Worm (Caenorhabditis elegans): ENCODE measurements around the gene dpf-7.

The dpf-7 gene

DNA sequence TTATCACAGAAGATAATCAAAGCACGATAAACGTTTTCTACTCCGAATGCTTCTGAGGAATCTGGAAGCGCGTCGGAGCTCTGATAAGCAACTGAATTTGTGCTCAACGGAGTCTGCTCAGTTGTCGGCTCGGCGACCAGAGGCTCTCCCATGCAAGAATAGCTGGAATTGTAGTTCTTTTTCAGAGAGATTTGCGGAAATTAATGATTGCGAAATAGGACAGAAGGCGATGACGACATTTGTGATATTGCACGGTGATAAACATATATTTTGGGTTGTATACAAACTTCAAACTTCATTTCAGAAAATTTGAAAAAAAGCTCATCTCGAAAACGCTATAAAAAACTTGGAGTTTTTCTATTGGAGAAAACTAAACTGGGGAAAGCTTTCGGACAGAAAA, 7.4 kb upstream of the dpf-7 start, which contains the start of gene H06H21.37:
Gene H06H21.37 (minus strand): TSS at position 162 of the 400 bp plus-strand sequence.
- TF ChIP-seq M03D4.4 (tag; optimal IDR thresholded peaks at IDR 0.05) (no peak), nhr-76 (tag; optimal IDR thresholded peaks at IDR 0.05) (no peak), lin-13 (tag; optimal IDR thresholded peaks at IDR 0.05) (no peak), sem-2 (GFP tag; optimal IDR thresholded peaks at IDR 0.05) (no peak), ceh-39 (tag; optimal IDR thresholded peaks at IDR 0.05) (no peak), cnd-1 (tag; optimal IDR thresholded peaks at IDR 0.05) (no peak), ceh-43 (GFP tag; optimal IDR thresholded peaks at IDR 0.05) (no peak), elt-1 (tag; optimal IDR thresholded peaks at IDR 0.05; ENCODE audit: borderline replicate concordance, insufficient read depth) (no peak), tbx-8 (GFP tag; optimal IDR thresholded peaks at IDR 0.05) (no peak), unc-120 (tag; optimal IDR thresholded peaks at IDR 0.05; ENCODE audit: poor library complexity, severe bottlenecking) (no peak), blmp-1 (tag; optimal IDR thresholded peaks at IDR 0.05) (no peak), nhr-237 (tag; optimal IDR thresholded peaks at IDR 0.05) (no peak), nhr-12 (tag; optimal IDR thresholded peaks at IDR 0.05) (no peak), sptf-1 (tag; optimal IDR thresholded peaks at IDR 0.05) (no peak), mls-2 (tag; optimal IDR thresholded peaks at IDR 0.05) (no peak)

DNA sequence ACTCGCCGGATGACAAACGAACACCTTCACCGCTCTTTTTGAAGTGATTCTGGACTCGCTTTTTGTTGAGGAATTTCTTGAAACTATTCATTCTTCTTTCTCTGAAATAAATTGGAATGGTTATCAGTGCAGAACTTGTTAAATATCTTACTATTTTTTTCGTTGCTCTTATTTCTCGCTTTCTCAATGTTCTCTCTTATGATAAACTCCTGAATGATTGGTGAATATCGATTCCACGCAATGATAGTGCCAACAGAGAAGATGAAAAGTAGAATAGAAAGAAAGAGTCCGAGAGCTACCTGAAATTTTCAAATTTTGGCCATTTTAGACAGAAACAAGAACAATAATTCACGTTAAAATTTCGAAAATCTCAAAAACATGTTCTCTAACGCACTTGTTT, 7.0 kb upstream of the dpf-7 start, which contains the start of gene ubxn-6:
Gene ubxn-6 (minus strand): TSS at position 101 of the 400 bp plus-strand sequence.
- no peak for TF ChIP-seq tbx-8 (GFP tag; optimal IDR thresholded peaks at IDR 0.05)
- no peak for TF ChIP-seq nhr-237 (tag; optimal IDR thresholded peaks at IDR 0.05)
- no peak for TF ChIP-seq flh-1 (GFP tag; optimal IDR thresholded peaks at IDR 0.05)
- TF ChIP-seq ztf-11 (tag; optimal IDR thresholded peaks at IDR 0.05), result no peak
- TF ChIP-seq blmp-1 (tag; optimal IDR thresholded peaks at IDR 0.05), result no peak
- no peak for TF ChIP-seq hlh-1 (tag; optimal IDR thresholded peaks at IDR 0.05)
- no peak for TF ChIP-seq ceh-43 (GFP tag; optimal IDR thresholded peaks at IDR 0.05)
- no peak for TF ChIP-seq unc-62 (GFP tag; optimal IDR thresholded peaks at IDR 0.05)
- TF ChIP-seq pha-4 (tag; optimal IDR thresholded peaks at IDR 0.05), result no peak
- no peak for TF ChIP-seq sem-2 (GFP tag; optimal IDR thresholded peaks at IDR 0.05)
- no peak for TF ChIP-seq ceh-39 (tag; optimal IDR thresholded peaks at IDR 0.05)
- no peak for TF ChIP-seq M03D4.4 (tag; optimal IDR thresholded peaks at IDR 0.05)
- TF ChIP-seq snpc-4 (tag; optimal IDR thresholded peaks at IDR 0.05), result no peak
- no peak for TF ChIP-seq mep-1 (tag; optimal IDR thresholded peaks at IDR 0.05)
- TF ChIP-seq bed-3 (GFP tag; optimal IDR thresholded peaks at IDR 0.05), result no peak
- TF ChIP-seq ceh-83 (GFP tag; optimal IDR thresholded peaks at IDR 0.05), result no peak
- no peak for TF ChIP-seq zip-8 (tag; optimal IDR thresholded peaks at IDR 0.05)
- TF ChIP-seq cnd-1 (tag; optimal IDR thresholded peaks at IDR 0.05), result no peak
- no peak for TF ChIP-seq elt-1 (tag; optimal IDR thresholded peaks at IDR 0.05; ENCODE audit: borderline replicate concordance, insufficient read depth)

DNA sequence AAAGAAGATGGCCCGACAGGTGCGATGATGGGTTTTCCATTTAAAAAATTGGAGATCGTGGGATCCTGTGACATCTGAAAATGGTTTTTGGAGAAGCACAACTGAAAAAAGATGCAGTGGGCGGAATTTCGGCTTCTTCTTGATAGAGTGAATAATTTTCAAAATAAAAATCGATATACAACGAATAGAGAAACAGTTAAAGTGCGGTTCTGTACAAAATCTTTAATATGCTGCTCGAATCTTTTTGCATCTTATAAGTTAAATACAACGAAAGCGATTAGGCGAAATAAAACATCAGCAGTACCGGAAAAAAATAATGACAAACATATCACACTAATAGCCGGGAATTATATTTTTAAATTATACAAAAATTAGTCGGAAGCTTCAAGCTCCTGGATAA, 4.8 kb upstream of the dpf-7 start, which contains the start of gene H06H21.11:
Gene H06H21.11 (minus strand): TSS at position 101 of the 400 bp plus-strand sequence.
- TF ChIP-seq ceh-83 (GFP tag; optimal IDR thresholded peaks at IDR 0.05) (no peak), nhr-28 (tag; optimal IDR thresholded peaks at IDR 0.05) (no peak), hlh-1 (tag; optimal IDR thresholded peaks at IDR 0.05) (no peak), sem-2 (GFP tag; optimal IDR thresholded peaks at IDR 0.05) (no peak), nhr-2 (tag; optimal IDR thresholded peaks at IDR 0.05) (no peak), elt-1 (tag; optimal IDR thresholded peaks at IDR 0.05; ENCODE audit: borderline replicate concordance, insufficient read depth) (no peak), cnd-1 (tag; optimal IDR thresholded peaks at IDR 0.05) (no peak), flh-1 (GFP tag; optimal IDR thresholded peaks at IDR 0.05) (no peak), nhr-12 (tag; optimal IDR thresholded peaks at IDR 0.05) (no peak), M03D4.4 (tag; optimal IDR thresholded peaks at IDR 0.05) (no peak), lin-32 (GFP tag; optimal IDR thresholded peaks at IDR 0.05) (no peak), mep-1 (tag; optimal IDR thresholded peaks at IDR 0.05) (no peak), mab-5 (tag; optimal IDR thresholded peaks at IDR 0.05) (no peak)

DNA sequence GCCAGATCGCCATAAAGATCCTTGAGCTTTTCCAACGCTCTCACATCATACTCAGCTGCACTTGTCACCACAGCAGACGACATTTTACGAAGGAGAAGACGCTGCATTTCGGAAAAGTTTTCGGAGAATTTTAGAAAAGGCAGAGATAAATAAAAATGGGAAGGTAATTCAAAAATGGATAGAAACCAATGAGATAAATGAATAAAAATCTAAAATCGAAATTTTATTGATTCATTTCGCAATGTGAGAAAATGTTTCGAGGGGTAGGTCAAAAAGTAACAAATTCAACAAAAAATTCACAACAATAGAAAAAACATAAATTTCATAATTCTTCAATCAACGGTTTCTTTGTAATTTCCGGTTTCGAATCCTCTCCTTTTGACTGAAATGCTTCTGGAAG, 4.1 kb upstream of the dpf-7 start, which contains the start of gene dpf-5:
Gene dpf-5 (minus strand): TSS at position 101 of the 400 bp plus-strand sequence.
- TF ChIP-seq nhr-28 (tag; optimal IDR thresholded peaks at IDR 0.05) (no peak), hlh-1 (tag; optimal IDR thresholded peaks at IDR 0.05) (no peak), tbx-8 (GFP tag; optimal IDR thresholded peaks at IDR 0.05) (no peak), drap-1 (GFP tag; optimal IDR thresholded peaks at IDR 0.05) (no peak), ztf-11 (tag; optimal IDR thresholded peaks at IDR 0.05) (no peak), mep-1 (tag; optimal IDR thresholded peaks at IDR 0.05) (no peak), elt-1 (tag; optimal IDR thresholded peaks at IDR 0.05; ENCODE audit: borderline replicate concordance, insufficient read depth) (no peak)

DNA sequence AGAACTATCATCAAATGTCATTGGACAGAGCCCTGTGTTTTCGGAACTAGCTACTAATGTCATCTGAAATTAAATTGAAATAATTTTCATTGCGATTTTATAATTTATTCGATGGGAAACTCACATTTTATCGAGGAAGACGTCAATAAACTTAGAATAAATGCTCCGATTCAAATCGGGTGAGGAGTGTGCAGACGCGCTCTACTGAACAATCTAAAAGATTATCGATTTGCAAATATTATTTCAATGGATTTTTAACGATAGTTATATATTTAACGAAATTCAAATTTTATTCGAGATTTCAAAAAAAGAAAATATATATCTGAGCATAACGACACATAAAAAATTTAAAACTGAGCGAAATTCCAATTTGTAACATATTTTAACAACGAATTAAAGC, 3.3 kb downstream of the dpf-7 start, which contains the start of gene eor-1:
Gene eor-1 (minus strand): TSS at position 65 of the 400 bp plus-strand sequence.
- no peak for TF ChIP-seq unc-62 (GFP tag; optimal IDR thresholded peaks at IDR 0.05)
- TF ChIP-seq unc-39 (tag; optimal IDR thresholded peaks at IDR 0.05), result no peak
- TF ChIP-seq nhr-76 (tag; optimal IDR thresholded peaks at IDR 0.05), result no peak
- no peak for TF ChIP-seq pha-4 (tag; optimal IDR thresholded peaks at IDR 0.05)
- TF ChIP-seq lsy-2 (tag; optimal IDR thresholded peaks at IDR 0.05), result peak; percentile 31
- peak; percentile 14 for TF ChIP-seq ceh-83 (GFP tag; optimal IDR thresholded peaks at IDR 0.05)
- TF ChIP-seq sptf-1 (tag; optimal IDR thresholded peaks at IDR 0.05), result no peak
- peak; percentile 89 for TF ChIP-seq ceh-39 (tag; optimal IDR thresholded peaks at IDR 0.05)
- TF ChIP-seq ham-2 (GFP tag; optimal IDR thresholded peaks at IDR 0.05), result no peak
- no peak for TF ChIP-seq snpc-4 (tag; optimal IDR thresholded peaks at IDR 0.05)
- peak; percentile 12 for TF ChIP-seq nhr-237 (tag; optimal IDR thresholded peaks at IDR 0.05)
- TF ChIP-seq drap-1 (GFP tag; optimal IDR thresholded peaks at IDR 0.05), result no peak
- no peak for TF ChIP-seq nhr-12 (tag; optimal IDR thresholded peaks at IDR 0.05)
- no peak for TF ChIP-seq unc-120 (tag; optimal IDR thresholded peaks at IDR 0.05; ENCODE audit: poor library complexity, severe bottlenecking)
- no peak for TF ChIP-seq ztf-11 (tag; optimal IDR thresholded peaks at IDR 0.05)
- no peak for TF ChIP-seq bed-3 (GFP tag; optimal IDR thresholded peaks at IDR 0.05)
- TF ChIP-seq nhr-28 (tag; optimal IDR thresholded peaks at IDR 0.05), result no peak
- TF ChIP-seq lin-13 (tag; optimal IDR thresholded peaks at IDR 0.05), result no peak
- TF ChIP-seq mep-1 (tag; optimal IDR thresholded peaks at IDR 0.05), result peak; percentile 0
- TF ChIP-seq mls-2 (tag; optimal IDR thresholded peaks at IDR 0.05), result no peak
- TF ChIP-seq nhr-2 (tag; optimal IDR thresholded peaks at IDR 0.05), result no peak
- TF ChIP-seq hlh-1 (tag; optimal IDR thresholded peaks at IDR 0.05), result no peak
- no peak for TF ChIP-seq tbx-8 (GFP tag; optimal IDR thresholded peaks at IDR 0.05)
- TF ChIP-seq ces-1 (GFP tag; optimal IDR thresholded peaks at IDR 0.05), result peak; percentile 63
- no peak for TF ChIP-seq M03D4.4 (tag; optimal IDR thresholded peaks at IDR 0.05)
- no peak for TF ChIP-seq elt-1 (tag; optimal IDR thresholded peaks at IDR 0.05; ENCODE audit: borderline replicate concordance, insufficient read depth)
- no peak for TF ChIP-seq flh-1 (GFP tag; optimal IDR thresholded peaks at IDR 0.05)
- no peak for TF ChIP-seq blmp-1 (tag; optimal IDR thresholded peaks at IDR 0.05)
- TF ChIP-seq elt-3 (tag; optimal IDR thresholded peaks at IDR 0.05), result no peak
- TF ChIP-seq sem-2 (GFP tag; optimal IDR thresholded peaks at IDR 0.05), result no peak
